Fruit fly (Drosophila melanogaster): ENCODE measurements around the gene CG3961.

CG3961 gene

DNA sequence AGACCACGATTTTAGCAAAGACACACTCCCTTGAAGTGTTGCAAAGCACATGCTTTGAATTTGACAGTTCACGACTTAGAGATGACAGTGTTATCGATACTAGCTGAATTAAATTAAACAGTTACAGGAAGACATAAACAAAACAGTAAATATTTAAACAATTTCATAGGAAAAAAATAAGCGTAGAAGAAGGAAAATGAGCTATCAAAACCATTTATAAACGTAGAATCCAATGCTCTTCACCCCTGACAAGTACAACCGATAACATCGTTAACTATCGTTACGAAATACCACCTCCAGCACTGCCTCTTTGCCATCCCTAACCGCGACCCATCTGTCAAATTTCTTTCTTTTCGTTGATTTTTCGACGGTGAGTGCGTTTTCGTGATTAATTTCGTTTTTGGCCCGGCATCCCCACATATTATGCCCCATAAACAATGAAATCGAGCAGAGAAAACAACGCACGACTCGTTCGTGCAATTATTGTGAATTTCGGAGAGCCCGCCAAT is 8.5 kb upstream of the CG3961 start, which contains the start of gene RpL26 (continued):
- TF ChIP-seq Stat92E (GFP tag; optimal IDR thresholded peaks at IDR 0.05) (peak in 1 of 3 experiments; percentile 81), wek (GFP tag; optimal IDR thresholded peaks at IDR 0.05) (peak; percentile 15), repo (GFP tag; optimal IDR thresholded peaks at IDR 0.05) (peak; percentile 56)

DNA sequence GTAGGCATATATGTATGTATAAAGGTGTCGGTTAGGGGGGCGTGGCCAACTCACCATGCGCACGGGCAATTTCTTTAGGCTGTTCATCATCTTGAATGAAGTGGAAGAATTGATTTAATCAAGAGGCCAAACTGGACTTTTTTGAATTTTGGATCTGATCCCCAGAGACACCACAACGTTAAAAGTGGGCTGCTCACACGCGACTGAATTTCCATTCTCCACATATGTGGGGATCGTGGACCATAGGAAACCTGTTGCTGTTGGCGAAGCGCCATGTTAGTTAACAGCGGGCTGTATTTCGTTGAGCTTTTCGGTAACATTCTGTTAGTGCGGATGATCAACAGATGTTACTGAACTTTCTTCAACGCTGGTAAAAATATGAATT is 7.8 kb upstream of the CG3961 start, which contains the start of gene CG3902:
CG3902 (minus strand) TSS at position 208 of the 385 bp plus-strand sequence.
- TF ChIP-seq Bgb (GFP tag; IDR thresholded peaks at IDR 0.05; ENCODE audit: partially characterized antibody) (peak; percentile 59; the same call in 1 of the 2 replicates), CG10209 (GFP tag; optimal IDR thresholded peaks at IDR 0.05) (no peak), Lhr (GFP tag; optimal IDR thresholded peaks at IDR 0.05) (no peak), CG31224 (GFP tag; IDR thresholded peaks at IDR 0.05) (0 out of 2 replicates have a peak, but pooled peaks have one; percentile 10), CG7963 (GFP tag; IDR thresholded peaks at IDR 0.05; ENCODE audit: partially characterized antibody) (peak; percentile 49; the same call in 1 of the 3 replicates), Med (GFP tag) (peak; percentile 92), CG8765 (GFP tag; IDR thresholded peaks at IDR 0.05) (no peak), CG1233 (GFP tag; optimal IDR thresholded peaks at IDR 0.05) (peak; percentile 5), CG34224 (GFP tag; IDR thresholded peaks at IDR 0.05; ENCODE audit: partially characterized antibody) (peak; percentile 6; the same call in 2 of the 3 replicates), CG11247 (GFP tag; IDR thresholded peaks at IDR 0.05) (0 out of 2 replicates have a peak, but pooled peaks have one; percentile 28), Pdp1 (GFP tag; optimal IDR thresholded peaks at IDR 0.05) (no peak), sens (GFP tag) (peak; percentile 74), CG12659 (GFP tag; optimal IDR thresholded peaks at IDR 0.05) (peak; percentile 49), CG33213 (GFP tag; optimal IDR thresholded peaks at IDR 0.05) (peak; percentile 7), mirr (GFP tag; optimal IDR thresholded peaks at IDR 0.05) (peak; percentile 12), scrt (GFP tag; optimal IDR thresholded peaks at IDR 0.05) (peak; percentile 2), CG13287 (GFP tag; IDR thresholded peaks at IDR 0.05; ENCODE audit: partially characterized antibody) (peak; percentile 5; the same call in 1 of the 2 replicates), twi (tag; optimal IDR thresholded peaks at IDR 0.05) (no peak), sug (tag; optimal IDR thresholded peaks at IDR 0.05) (peak; percentile 57), az2 (GFP tag; optimal IDR thresholded peaks at IDR 0.05) (no peak), stc (GFP tag; IDR thresholded peaks at IDR 0.05) (peak; percentile 13; the same call in 1 of the 2 replicates), ewg (GFP tag; optimal IDR thresholded peaks at IDR 0.05) (no peak), MESR4 (GFP tag; optimal IDR thresholded peaks at IDR 0.05) (peak; percentile 42), CG12299 (tag; optimal IDR thresholded peaks at IDR 0.05) (no peak), rib (GFP tag; IDR thresholded peaks at IDR 0.05) (peak; percentile 61; the same call in 1 of the 2 replicates), pita (GFP tag; optimal IDR thresholded peaks at IDR 0.05) (no peak), CG2678 (tag; optimal IDR thresholded peaks at IDR 0.05) (peak; percentile 28), CG12155 (GFP tag; optimal IDR thresholded peaks at IDR 0.05) (no peak), CG3065 (GFP tag; optimal IDR thresholded peaks at IDR 0.05) (peak; percentile 19), tup (GFP tag; optimal IDR thresholded peaks at IDR 0.05) (no peak), CG8281 (tag; optimal IDR thresholded peaks at IDR 0.05) (no peak), CHES-1-like (GFP tag; optimal IDR thresholded peaks at IDR 0.05) (peak; percentile 28), HmgD (GFP tag; optimal IDR thresholded peaks at IDR 0.05) (no peak), cwo (GFP tag; optimal IDR thresholded peaks at IDR 0.05) (peak; percentile 76), CG10979 (tag; optimal IDR thresholded peaks at IDR 0.05) (no peak), odd (GFP tag; optimal IDR thresholded peaks at IDR 0.05) (peak; percentile 43), BtbVII (GFP tag; optimal IDR thresholded peaks at IDR 0.05) (peak; percentile 43), cad (GFP tag; optimal IDR thresholded peaks at IDR 0.05) (no peak), bbx (GFP tag; IDR thresholded peaks at IDR 0.05; ENCODE audit: partially characterized antibody) (peak; percentile 59; the same call in 1 of the 2 replicates), Fer3 (tag; optimal IDR thresholded peaks at IDR 0.05) (peak; percentile 20), sd (tag; optimal IDR thresholded peaks at IDR 0.05) (peak; percentile 7), Atf6 (GFP tag; IDR thresholded peaks at IDR 0.05) (peak; percentile 60; the same call in 1 of the 2 replicates), nerfin-1 (tag; optimal IDR thresholded peaks at IDR 0.05) (peak; percentile 6)

All from whole organism, embryonic.